Fruit fly (Drosophila melanogaster) whole organism, wandering third instar larva: ENCODE data around the gene CG17111.

Experiments
- Abd-B ChIP-seq: fragments of >200 bp; optimal IDR thresholded peaks from 2 replicates; lab custom pipeline; 2017; ENCODE audit warnings: missing biosample characterization, missing genetic modification characterization
- CG32264 ChIP-seq: fragments of 200-800 bp; sonication (Bioruptor generic); optimal IDR thresholded peaks from 2 replicates; lab custom pipeline; 2016; ENCODE audit warnings: missing biosample characterization, missing genetic modification characterization
- CG9705 ChIP-seq: fragments of 200-800 bp; sonication (Bioruptor generic); optimal IDR thresholded peaks from 2 replicates; lab custom pipeline; 2018; ENCODE audit warnings: missing biosample characterization, mild to moderate bottlenecking, missing genetic modification characterization
- CrebA ChIP-seq: fragments of 200-800 bp; sonication (Bioruptor generic); optimal IDR thresholded peaks from 2 replicates; lab custom pipeline; 2016; ENCODE audit warnings: missing biosample characterization, mild to moderate bottlenecking, missing genetic modification characterization, borderline replicate concordance
- Dfd ChIP-seq: fragments of >200 bp; optimal IDR thresholded peaks from 2 replicates; lab custom pipeline; 2017; ENCODE audit warnings: missing biosample characterization, missing genetic modification characterization
- Dif ChIP-seq: fragments of 200-275, 200-300 bp; sonication (Bioruptor generic); optimal IDR thresholded peaks from 2 replicates; lab custom pipeline; 2018; ENCODE audit warnings: missing biosample characterization, missing genetic modification characterization; ENCODE audit not compliant: partially characterized antibody
- GATAd ChIP-seq: sonication (Bioruptor generic); optimal IDR thresholded peaks from 2 replicates; lab custom pipeline; 2016; ENCODE audit warnings: missing biosample characterization, missing genetic modification characterization
- HLH106 ChIP-seq: fragments of 200-800 bp; optimal IDR thresholded peaks from 3 replicates; lab custom pipeline; 2019; ENCODE audit warnings: missing biosample characterization, mild to moderate bottlenecking, missing genetic modification characterization, moderate library complexity
- Hnf4 ChIP-seq: fragments of 200-800 bp; sonication (Bioruptor generic); optimal IDR thresholded peaks from 2 replicates; lab custom pipeline; 2016; ENCODE audit warnings: missing biosample characterization, mild to moderate bottlenecking, missing genetic modification characterization
- Hr78 ChIP-seq: fragments of >200 bp; optimal IDR thresholded peaks from 2 replicates; lab custom pipeline; 2017; ENCODE audit warnings: missing biosample characterization, missing genetic modification characterization
- Hr83 ChIP-seq: fragments of 200-300 bp; sonication (Bioruptor generic); optimal IDR thresholded peaks from 2 replicates; lab custom pipeline; 2016; ENCODE audit warnings: missing biosample characterization, mild to moderate bottlenecking, missing genetic modification characterization, moderate library complexity; ENCODE audit not compliant: poor library complexity, severe bottlenecking
- Jra ChIP-seq: sonication (Bioruptor generic); optimal IDR thresholded peaks from 2 replicates; lab custom pipeline; 2016; ENCODE audit warnings: missing biosample characterization, missing genetic modification characterization
- Mio ChIP-seq: sonication (Bioruptor generic); optimal IDR thresholded peaks from 2 replicates; lab custom pipeline; 2016; ENCODE audit warnings: missing biosample characterization, missing genetic modification characterization
- Myc ChIP-seq: fragments of >200 bp; optimal IDR thresholded peaks from 2 replicates; lab custom pipeline; 2017
- N ChIP-seq: fragments of >200 bp; optimal IDR thresholded peaks from 2 replicates; lab custom pipeline; 2018; ENCODE audit warnings: missing biosample characterization, missing external identifiers, missing genetic modification characterization
- OdsH ChIP-seq: fragments of 200-800 bp; sonication (Bioruptor generic); optimal IDR thresholded peaks from 2 replicates; lab custom pipeline; 2016; ENCODE audit warnings: missing biosample characterization, mild to moderate bottlenecking, missing genetic modification characterization
- Rel ChIP-seq, 2 experiments: fragments of 200-800 bp; sonication (Bioruptor generic) in 1 of 2; optimal IDR thresholded peaks; 2 replicates in 1 of 2; 3 replicates in 1 of 2; lab custom pipeline; 2016 to 2019; ENCODE audit warnings: mild to moderate bottlenecking in 2 of 2, missing biosample characterization in 2 of 2, missing genetic modification characterization in 2 of 2, moderate library complexity in 1 of 2
- Sp1 ChIP-seq: fragments of 200-800 bp; sonication (Bioruptor generic); optimal IDR thresholded peaks from 3 replicates; lab custom pipeline; 2019; ENCODE audit warnings: missing biosample characterization, mild to moderate bottlenecking, missing genetic modification characterization, moderate library complexity
- Vsx2 ChIP-seq: fragments of 200-300, 225-300 bp; sonication (Bioruptor generic); optimal IDR thresholded peaks from 2 replicates; lab custom pipeline; 2018; ENCODE audit warnings: missing biosample characterization, missing genetic modification characterization; ENCODE audit not compliant: partially characterized antibody
- br ChIP-seq: fragments of 200-800 bp; sonication (Bioruptor generic); optimal IDR thresholded peaks from 2 replicates; lab custom pipeline; 2016; ENCODE audit warnings: missing biosample characterization, missing genetic modification characterization
- brk ChIP-seq: fragments of 200-800 bp; sonication (Bioruptor generic); optimal IDR thresholded peaks from 2 replicates; lab custom pipeline; 2016; ENCODE audit warnings: missing biosample characterization, mild to moderate bottlenecking, missing genetic modification characterization
- dl ChIP-seq, 2 experiments: fragments of 175-275, 200-275 bp in 1 of 2; fragments of 200-275 bp in 1 of 2; sonication (Bioruptor generic); optimal IDR thresholded peaks; lab custom pipeline; 2018; ENCODE audit warnings: mild to moderate bottlenecking in 2 of 2, missing biosample characterization in 2 of 2, missing genetic modification characterization in 2 of 2, moderate library complexity in 2 of 2; ENCODE audit not compliant: partially characterized antibody in 2 of 2, insufficient read depth in 1 of 2
- dmrt93B ChIP-seq: fragments of 200-800 bp; sonication (Bioruptor generic); optimal IDR thresholded peaks from 2 replicates; lab custom pipeline; 2018; ENCODE audit warnings: missing biosample characterization, mild to moderate bottlenecking, missing genetic modification characterization
- dsf ChIP-seq: sonication (Bioruptor generic); optimal IDR thresholded peaks from 2 replicates; lab custom pipeline; 2016; ENCODE audit warnings: missing biosample characterization, missing genetic modification characterization, borderline replicate concordance
- ey ChIP-seq: fragments of 200-800 bp; sonication (Bioruptor generic); optimal IDR thresholded peaks from 2 replicates; lab custom pipeline; 2016; ENCODE audit warnings: missing biosample characterization, missing genetic modification characterization
- foxo ChIP-seq, 2 experiments: fragments of 200-800 bp; sonication (Bioruptor generic); optimal IDR thresholded peaks; 2 replicates in 1 of 2; 3 replicates in 1 of 2; lab custom pipeline; 2016 to 2017; ENCODE audit warnings: missing biosample characterization in 2 of 2, missing genetic modification characterization in 2 of 2
- fru ChIP-seq: fragments of 200-800 bp; sonication (Bioruptor generic); optimal IDR thresholded peaks from 3 replicates; lab custom pipeline; 2016; ENCODE audit warnings: missing biosample characterization, mild to moderate bottlenecking, missing genetic modification characterization
- h ChIP-seq: fragments of 200-800 bp; sonication (Bioruptor generic); optimal IDR thresholded peaks from 3 replicates; lab custom pipeline; 2016; ENCODE audit warnings: missing biosample characterization, mild to moderate bottlenecking, missing genetic modification characterization
- jim ChIP-seq: fragments of 175-275, 200-325 bp; sonication (Bioruptor generic); optimal IDR thresholded peaks from 2 replicates; lab custom pipeline; 2016; ENCODE audit warnings: missing biosample characterization, mild to moderate bottlenecking, missing genetic modification characterization
- lola ChIP-seq: fragments of >200 bp; optimal IDR thresholded peaks from 2 replicates; lab custom pipeline; 2017; ENCODE audit warnings: missing biosample characterization, missing genetic modification characterization
- pan ChIP-seq: fragments of >200 bp; optimal IDR thresholded peaks from 2 replicates; lab custom pipeline; 2017
- psq ChIP-seq: fragments of 200-800 bp; sonication (Bioruptor generic); optimal IDR thresholded peaks from 3 replicates; lab custom pipeline; 2017; ENCODE audit warnings: missing biosample characterization, mild to moderate bottlenecking, missing genetic modification characterization, moderate library complexity
- rgr ChIP-seq: fragments of 200-800 bp; sonication (Bioruptor generic); optimal IDR thresholded peaks from 3 replicates; lab custom pipeline; 2016; ENCODE audit warnings: missing biosample characterization, mild to moderate bottlenecking, missing genetic modification characterization
- sage ChIP-seq: fragments of 200-800 bp; sonication (Bioruptor generic); optimal IDR thresholded peaks from 2 replicates; lab custom pipeline; 2016; ENCODE audit warnings: missing biosample characterization, mild to moderate bottlenecking, missing genetic modification characterization
- sv ChIP-seq: fragments of 200-800 bp; sonication (Bioruptor generic); optimal IDR thresholded peaks from 3 replicates; lab custom pipeline; 2016; ENCODE audit warnings: missing biosample characterization, missing genetic modification characterization
- tai ChIP-seq: sonication (Bioruptor generic); optimal IDR thresholded peaks from 2 replicates; lab custom pipeline; 2016; ENCODE audit warnings: missing biosample characterization, missing genetic modification characterization
- usp ChIP-seq: fragments of >200 bp; optimal IDR thresholded peaks from 2 replicates; lab custom pipeline; 2017; ENCODE audit warnings: missing biosample characterization, missing genetic modification characterization
- woc ChIP-seq: sonication (Bioruptor generic); optimal IDR thresholded peaks from 2 replicates; lab custom pipeline; 2016; ENCODE audit warnings: missing biosample characterization, mild to moderate bottlenecking, missing genetic modification characterization

The CG17111 gene

DNA sequence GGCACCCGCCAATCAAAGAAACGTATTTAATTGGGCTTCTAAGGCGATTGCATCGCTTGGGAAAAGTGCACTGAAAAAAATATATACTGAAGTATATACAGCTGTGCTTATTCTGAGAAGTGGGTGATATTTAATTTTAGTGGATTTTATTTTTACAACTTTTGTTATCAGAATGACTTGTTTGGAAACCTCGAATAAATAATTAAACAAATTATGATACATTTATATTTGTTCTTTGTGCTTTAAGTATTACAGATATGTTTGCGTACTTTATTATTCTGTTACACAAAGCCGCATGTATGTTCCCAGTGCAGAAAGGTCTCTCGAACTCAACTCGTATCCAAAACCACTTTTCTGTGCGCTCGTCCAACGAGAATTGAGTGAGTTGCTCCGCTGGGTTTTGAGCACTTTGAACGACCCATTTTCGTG lies 18.4 kb downstream of the CG17111 start (continued):
- no peak for TF ChIP-seq Dfd (GFP tag; lab: Kevin White, UChicago)

DNA sequence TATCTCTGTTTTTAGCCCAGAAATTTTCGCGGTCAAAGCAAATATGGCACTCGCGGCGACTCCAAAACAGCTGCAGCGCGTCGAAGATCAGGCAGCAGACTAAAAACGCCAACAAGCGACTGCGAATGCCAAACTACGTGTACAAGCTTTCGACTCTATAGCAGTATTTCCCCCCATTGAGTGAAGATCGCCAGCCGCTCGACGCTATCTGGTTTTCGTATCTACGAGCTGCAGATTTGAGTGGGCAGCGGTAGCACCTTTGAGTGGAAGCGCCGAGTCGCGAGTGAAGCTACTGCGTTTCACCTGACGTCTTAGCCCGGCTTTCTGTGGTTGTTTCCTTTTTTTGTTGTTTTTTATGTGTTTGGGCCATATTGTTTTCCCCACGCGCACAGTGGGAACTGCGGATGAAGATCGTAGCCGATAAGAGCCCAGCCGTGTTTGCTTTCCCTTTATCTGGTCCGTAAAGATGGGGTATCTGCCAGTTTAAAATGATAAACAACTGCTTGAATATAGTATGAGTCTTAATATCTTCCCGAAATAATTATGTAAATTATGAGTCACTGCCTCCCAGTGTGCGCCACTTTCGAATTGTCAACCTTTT lies 18.9 kb downstream of the CG17111 start, which contains the start of gene CG17121:
TSS of gene CG17121 (minus strand) at position 126 of the 601 bp plus-strand sequence.
- TF ChIP-seq sv (no peak), Dif (GFP tag; lab: Kevin White, UChicago) (peak; percentile 33), Abd-B (GFP tag; lab: Kevin White, UChicago) (no peak), pan (lab: Kevin White, UChicago) (no peak), Hr78 (GFP tag; lab: Kevin White, UChicago) (no peak), CG32264 (GFP tag; lab: Kevin White, UChicago) (no peak), Rel (GFP tag; optimal IDR thresholded peaks at IDR 0.05; lab: Kevin White, UChicago) (no peak), Rel (tag; optimal IDR thresholded peaks at IDR 0.05; lab: Kevin White, UChicago) (peak; percentile 85), HLH106 (no peak), dmrt93B (no peak), woc (GFP tag; lab: Kevin White, UChicago) (no peak), sage (no peak), N (GFP tag; lab: Kevin White, UChicago) (no peak), fru (GFP tag; lab: Kevin White, UChicago) (no peak), GATAd (GFP tag; lab: Kevin White, UChicago) (no peak), Myc (lab: Kevin White, UChicago) (no peak), Hr83 (GFP tag; lab: Kevin White, UChicago) (no peak), Vsx2 (GFP tag; lab: Kevin White, UChicago) (no peak), br (no peak), jim (no peak), CrebA (GFP tag; lab: Kevin White, UChicago) (peak; percentile 43), dl (GFP tag; optimal IDR thresholded peaks at IDR 0.05; lab: Kevin White, UChicago; ENCODE audit: insufficient read depth in 1 of 2, partially characterized antibody in 2 of 2) (peak in 1 of 2 experiments; percentile 43), Sp1 (GFP tag; lab: Kevin White, UChicago) (no peak), lola (GFP tag; lab: Kevin White, UChicago) (no peak), rgr (no peak), usp (GFP tag; lab: Kevin White, UChicago) (no peak), Mio (GFP tag; lab: Kevin White, UChicago) (no peak)
- TF ChIP-seq, all 38 proteins: peak for 4

DNA sequence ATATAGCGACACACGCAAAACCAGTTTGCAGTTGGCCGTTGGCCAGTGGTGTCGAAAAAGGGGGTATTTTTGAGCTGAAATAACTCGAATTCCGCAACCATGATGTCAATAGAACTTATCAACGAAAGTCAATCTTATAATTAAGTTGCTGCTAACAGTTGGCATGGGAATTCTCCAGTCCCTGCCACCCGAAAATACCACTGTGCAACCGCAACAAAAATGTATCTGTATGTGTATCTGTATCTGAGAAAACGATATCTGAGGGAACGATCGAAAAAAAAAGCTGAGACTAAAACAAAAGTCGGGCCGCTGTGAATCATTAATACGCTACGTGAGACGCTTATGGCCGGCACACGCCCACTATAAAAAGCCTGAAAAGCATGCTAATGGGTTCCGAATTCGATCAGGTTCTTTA lies 20.5 kb downstream of the CG17111 start:
- TF ChIP-seq Rel (GFP tag; optimal IDR thresholded peaks at IDR 0.05; lab: Kevin White, UChicago) (peak; percentile 48), Rel (tag; optimal IDR thresholded peaks at IDR 0.05; lab: Kevin White, UChicago) (peak; percentile 54), HLH106 (peak; percentile 89), lola (GFP tag; lab: Kevin White, UChicago) (no peak), Abd-B (GFP tag; lab: Kevin White, UChicago) (no peak), dmrt93B (peak; percentile 81), Mio (GFP tag; lab: Kevin White, UChicago) (peak; percentile 24), pan (lab: Kevin White, UChicago) (no peak), Hr78 (GFP tag; lab: Kevin White, UChicago) (no peak), sv (no peak), Dfd (GFP tag; lab: Kevin White, UChicago) (no peak), ey (GFP tag; lab: Kevin White, UChicago) (peak; percentile 95), dsf (GFP tag; lab: Kevin White, UChicago) (peak; percentile 61), CG9705 (GFP tag; lab: Kevin White, UChicago) (no peak), rgr (peak; percentile 94), br (peak; percentile 93), Dif (GFP tag; lab: Kevin White, UChicago) (no peak), jim (peak; percentile 20), Jra (GFP tag; lab: Kevin White, UChicago) (peak; percentile 80), dl (GFP tag; optimal IDR thresholded peaks at IDR 0.05; lab: Kevin White, UChicago; ENCODE audit: insufficient read depth in 1 of 2, partially characterized antibody in 2 of 2) (no peak), usp (GFP tag; lab: Kevin White, UChicago) (no peak), GATAd (GFP tag; lab: Kevin White, UChicago) (peak; percentile 47), h (peak; percentile 96), Hnf4 (peak; percentile 91), woc (GFP tag; lab: Kevin White, UChicago) (peak; percentile 88), fru (GFP tag; lab: Kevin White, UChicago) (peak; percentile 94), Hr83 (GFP tag; lab: Kevin White, UChicago) (peak; percentile 75), CG32264 (GFP tag; lab: Kevin White, UChicago) (peak; percentile 88), Vsx2 (GFP tag; lab: Kevin White, UChicago) (no peak), OdsH (GFP tag; lab: Kevin White, UChicago) (peak; percentile 94), Myc (lab: Kevin White, UChicago) (no peak), Sp1 (GFP tag; lab: Kevin White, UChicago) (peak; percentile 85), psq (GFP tag; lab: Kevin White, UChicago) (peak; percentile 88), CrebA (GFP tag; lab: Kevin White, UChicago) (no peak), foxo (GFP tag; optimal IDR thresholded peaks at IDR 0.05; lab: Kevin White, UChicago) (peak; percentile 72 to 95), sage (peak; percentile 88), brk (GFP tag; lab: Kevin White, UChicago) (peak; percentile 90), tai (peak; percentile 90), N (GFP tag; lab: Kevin White, UChicago) (no peak)
- TF ChIP-seq, all 38 proteins: peak for 24
